Worm (Caenorhabditis elegans) whole organism, mixed stage, embryonic: ENCODE measurements around the gene pitr-3.

Source experiments
- M03D4.4 ChIP-seq: sonication (generic microtip); optimal IDR thresholded peaks from 2 replicates; lab custom pipeline; 2017; ENCODE audit warnings: mild to moderate bottlenecking, missing genetic modification characterization, missing compliant biosample characterization
- bed-3 ChIP-seq: fragments of 200-800 bp; sonication (Bioruptor generic); optimal IDR thresholded peaks from 3 replicates; lab custom pipeline; 2018; ENCODE audit warnings: mild to moderate bottlenecking, missing genetic modification characterization, moderate library complexity, missing compliant biosample characterization
- blmp-1 ChIP-seq: fragments of 150-350 bp; optimal IDR thresholded peaks from 2 replicates; lab custom pipeline; 2014; ENCODE audit warnings: missing biosample characterization, missing genetic modification characterization
- ceh-39 ChIP-seq: fragments of 150-350 bp; optimal IDR thresholded peaks from 2 replicates; lab custom pipeline; 2014; ENCODE audit warnings: missing biosample characterization, missing genetic modification characterization
- ceh-43 ChIP-seq: fragments of 200-800 bp; sonication (Bioruptor generic); optimal IDR thresholded peaks from 2 replicates; lab custom pipeline; 2018; ENCODE audit warnings: mild to moderate bottlenecking, missing genetic modification characterization, moderate library complexity, missing compliant biosample characterization
- ceh-83 ChIP-seq: fragments of 200-800 bp; sonication (Bioruptor generic); optimal IDR thresholded peaks from 2 replicates; lab custom pipeline; 2018; ENCODE audit warnings: mild to moderate bottlenecking, missing genetic modification characterization, missing compliant biosample characterization
- ces-1 ChIP-seq: fragments of 150-350 bp; optimal IDR thresholded peaks from 2 replicates; lab custom pipeline; 2014; ENCODE audit warnings: missing biosample characterization, missing genetic modification reagents, missing genetic modification characterization
- cnd-1 ChIP-seq: fragments of 200-800 bp; sonication (Bioruptor generic); optimal IDR thresholded peaks from 2 replicates; lab custom pipeline; 2018; ENCODE audit warnings: mild to moderate bottlenecking, missing genetic modification characterization, missing compliant biosample characterization
- drap-1 ChIP-seq: fragments of 200-800 bp; sonication (Bioruptor generic); optimal IDR thresholded peaks from 3 replicates; lab custom pipeline; 2018; ENCODE audit warnings: mild to moderate bottlenecking, missing genetic modification characterization, missing compliant biosample characterization
- elt-1 ChIP-seq: sonication (generic microtip); optimal IDR thresholded peaks from 2 replicates; lab custom pipeline; 2017; ENCODE audit warnings: missing genetic modification characterization, mild to moderate bottlenecking, missing compliant biosample characterization, antibody characterized with exemption, moderate library complexity, borderline replicate concordance; ENCODE audit not compliant: insufficient read depth
- elt-3 ChIP-seq: fragments of 150-350 bp; optimal IDR thresholded peaks from 2 replicates; lab custom pipeline; 2014; ENCODE audit warnings: missing biosample characterization, missing genetic modification characterization
- flh-1 ChIP-seq: fragments of 200-800 bp; sonication (Bioruptor generic); optimal IDR thresholded peaks from 2 replicates; lab custom pipeline; 2018; ENCODE audit warnings: mild to moderate bottlenecking, missing genetic modification characterization, moderate library complexity, missing compliant biosample characterization
- ham-2 ChIP-seq: fragments of 200-800 bp; sonication (Bioruptor generic); optimal IDR thresholded peaks from 2 replicates; lab custom pipeline; 2018; ENCODE audit warnings: mild to moderate bottlenecking, missing genetic modification characterization, missing compliant biosample characterization
- hlh-1 ChIP-seq: fragments of 150-350 bp; optimal IDR thresholded peaks from 2 replicates; lab custom pipeline; 2014; ENCODE audit warnings: missing biosample characterization, missing genetic modification reagents, missing genetic modification characterization
- lin-13 ChIP-seq: fragments of 150-350 bp; optimal IDR thresholded peaks from 2 replicates; lab custom pipeline; 2014; ENCODE audit warnings: missing biosample characterization, missing genetic modification characterization
- lin-32 ChIP-seq: fragments of 200-800 bp; sonication (Bioruptor generic); optimal IDR thresholded peaks from 2 replicates; lab custom pipeline; 2018; ENCODE audit warnings: mild to moderate bottlenecking, missing genetic modification characterization, missing compliant biosample characterization
- mab-5 ChIP-seq: fragments of 150-350 bp; optimal IDR thresholded peaks from 2 replicates; lab custom pipeline; 2014; ENCODE audit warnings: missing biosample characterization, missing genetic modification characterization
- mep-1 ChIP-seq: fragments of 150-350 bp; optimal IDR thresholded peaks from 2 replicates; lab custom pipeline; 2017; ENCODE audit warnings: missing biosample characterization, missing genetic modification reagents, missing genetic modification characterization, inconsistent platforms
- mls-2 ChIP-seq: sonication (generic microtip); optimal IDR thresholded peaks from 2 replicates; lab custom pipeline; 2016; ENCODE audit warnings: mild to moderate bottlenecking, missing genetic modification characterization, moderate library complexity, missing compliant biosample characterization
- nhr-12 ChIP-seq: fragments of 150-350 bp; optimal IDR thresholded peaks from 2 replicates; lab custom pipeline; 2014; ENCODE audit warnings: missing biosample characterization, missing genetic modification characterization
- nhr-2 ChIP-seq: fragments of 150-350 bp; optimal IDR thresholded peaks from 2 replicates; lab custom pipeline; 2014; ENCODE audit warnings: missing biosample characterization, missing genetic modification characterization
- nhr-237 ChIP-seq: fragments of 150-350 bp; optimal IDR thresholded peaks from 2 replicates; lab custom pipeline; 2014; ENCODE audit warnings: missing biosample characterization, missing genetic modification characterization
- pha-4 ChIP-seq: fragments of 150-350 bp; optimal IDR thresholded peaks from 2 replicates; lab custom pipeline; 2018; ENCODE audit warnings: missing biosample characterization, missing genetic modification reagents, missing genetic modification characterization
- sem-2 ChIP-seq: fragments of 200-800 bp; sonication (Bioruptor generic); optimal IDR thresholded peaks from 2 replicates; lab custom pipeline; 2018; ENCODE audit warnings: mild to moderate bottlenecking, missing genetic modification characterization, missing compliant biosample characterization
- snpc-4 ChIP-seq: fragments of 150-350 bp; optimal IDR thresholded peaks from 2 replicates; lab custom pipeline; 2014; ENCODE audit warnings: missing biosample characterization, missing genetic modification characterization
- tbx-8 ChIP-seq: fragments of 200-800 bp; sonication (Bioruptor generic); optimal IDR thresholded peaks from 2 replicates; lab custom pipeline; 2018; ENCODE audit warnings: mild to moderate bottlenecking, missing genetic modification characterization, moderate library complexity, missing compliant biosample characterization
- unc-62 ChIP-seq: fragments of 150-350 bp; optimal IDR thresholded peaks from 2 replicates; lab custom pipeline; 2014; ENCODE audit warnings: missing biosample characterization, missing genetic modification reagents, missing genetic modification characterization
- zip-8 ChIP-seq: fragments of 150-350 bp; optimal IDR thresholded peaks from 2 replicates; lab custom pipeline; 2014; ENCODE audit warnings: missing biosample characterization, missing genetic modification characterization
- ztf-11 ChIP-seq: fragments of 150-350 bp; optimal IDR thresholded peaks from 2 replicates; lab custom pipeline; 2014; ENCODE audit warnings: missing biosample characterization, missing genetic modification characterization

Gene pitr-3

ce11 chrV:9173789-9174188 is 32.6 kb upstream of the pitr-3 start, which contains the start of gene pqn-16:
Gene pqn-16, plus strand, starts transcription at chrV:9174089.
- TF ChIP-seq M03D4.4 (no peak), ztf-11 (tag; lab: Kevin White, UChicago) (no peak), mep-1 (tag; lab: Kevin White, UChicago) (no peak), zip-8 (no peak), nhr-237 (tag; lab: Kevin White, UChicago) (no peak), ceh-39 (no peak), ceh-83 (GFP tag; lab: Kevin White, UChicago) (no peak), elt-1 (no peak), pha-4 (tag; lab: Kevin White, UChicago) (no peak), tbx-8 (GFP tag; lab: Kevin White, UChicago) (no peak), drap-1 (GFP tag; lab: Kevin White, UChicago) (no peak), mls-2 (no peak)
- TF ChIP-seq, all 35 proteins: peak for 0

ce11 chrV:9172989-9173388 is 31.8 kb upstream of the pitr-3 start, which contains the start of gene gad-3:
Gene gad-3, minus strand, starts transcription at chrV:9173005.
- TF ChIP-seq elt-1 = no peak
- TF ChIP-seq flh-1 (GFP tag; lab: Kevin White, UChicago) = no peak

ce11 chrV:9168089-9168488 is 26.9 kb upstream of the pitr-3 start, which contains the start of gene B0222.11:
Gene B0222.11, minus strand, starts transcription at chrV:9168189.
- TF ChIP-seq elt-1 = no peak
- no peak for TF ChIP-seq ces-1 (GFP tag; lab: Kevin White, UChicago)
- TF ChIP-seq cnd-1 (tag; lab: Kevin White, UChicago) = no peak
- no peak for TF ChIP-seq flh-1 (GFP tag; lab: Kevin White, UChicago)
- no peak for TF ChIP-seq sem-2 (GFP tag; lab: Kevin White, UChicago)
- no peak for TF ChIP-seq ceh-83 (GFP tag; lab: Kevin White, UChicago)
- no peak for TF ChIP-seq mep-1 (tag; lab: Kevin White, UChicago)
- TF ChIP-seq blmp-1 (tag; lab: Kevin White, UChicago) = no peak
- no peak for TF ChIP-seq mab-5 (tag; lab: Kevin White, UChicago)
- no peak for TF ChIP-seq zip-8
- no peak for TF ChIP-seq snpc-4 (tag; lab: Kevin White, UChicago)

ce11 chrV:9166306-9166705 is 25.1 kb upstream of the pitr-3 start:
- TF ChIP-seq bed-3 (no peak), hlh-1 (tag; lab: Kevin White, UChicago) (no peak), ceh-43 (GFP tag; lab: Kevin White, UChicago) (no peak), nhr-2 (no peak), lin-13 (tag; lab: Kevin White, UChicago) (no peak), nhr-237 (tag; lab: Kevin White, UChicago) (no peak)

ce11 chrV:9165073-9165699 is 24.0 kb upstream of the pitr-3 start, which contains the start of gene col-10:
Gene col-10, minus strand, starts transcription at chrV:9165307.
- TF ChIP-seq ham-2 (peak; percentile 66), mep-1 (tag; lab: Kevin White, UChicago) (no peak)
- TF ChIP-seq, all 35 proteins: peak for 1

- TF ChIP-seq nhr-12 (tag; lab: Kevin White, UChicago) = no peak
- TF ChIP-seq elt-1 = no peak
- no peak for TF ChIP-seq pha-4 (tag; lab: Kevin White, UChicago)
- no peak for TF ChIP-seq ceh-39
- TF ChIP-seq mep-1 (tag; lab: Kevin White, UChicago) = no peak
- no peak for TF ChIP-seq elt-3 (tag; lab: Kevin White, UChicago)
- no peak for TF ChIP-seq zip-8
- no peak for TF ChIP-seq lin-13 (tag; lab: Kevin White, UChicago)
- TF ChIP-seq nhr-2 = no peak
- TF ChIP-seq ztf-11 (tag; lab: Kevin White, UChicago) = no peak
- no peak for TF ChIP-seq unc-62
- TF ChIP-seq M03D4.4 = no peak
- TF ChIP-seq hlh-1 (tag; lab: Kevin White, UChicago) = no peak
- TF ChIP-seq lin-32 (GFP tag; lab: Kevin White, UChicago) = no peak
- TF ChIP-seq blmp-1 (tag; lab: Kevin White, UChicago) = no peak
Measured at ce11 chrV:9163897-9164296, 22.7 kb upstream of the pitr-3 start.
